Worm (Caenorhabditis elegans) whole organism, mixed stage, embryonic: Measurements from ENCODE around the gene C25F9.6.

Experiments
- M03D4.4 ChIP-seq: sonication (generic microtip); optimal IDR thresholded peaks from 2 replicates; lab custom pipeline; 2017; ENCODE audit warnings: mild to moderate bottlenecking, missing genetic modification characterization, missing compliant biosample characterization
- lin-13 ChIP-seq: fragments of 150-350 bp; optimal IDR thresholded peaks from 2 replicates; lab custom pipeline; 2014; ENCODE audit warnings: missing biosample characterization, missing genetic modification characterization
- nhr-237 ChIP-seq: fragments of 150-350 bp; optimal IDR thresholded peaks from 2 replicates; lab custom pipeline; 2014; ENCODE audit warnings: missing biosample characterization, missing genetic modification characterization
- nhr-76 ChIP-seq: sonication (generic microtip); optimal IDR thresholded peaks from 2 replicates; lab custom pipeline; 2017; ENCODE audit warnings: missing biosample characterization, missing genetic modification characterization
- pha-4 ChIP-seq: fragments of 150-350 bp; optimal IDR thresholded peaks from 2 replicates; lab custom pipeline; 2018; ENCODE audit warnings: missing biosample characterization, missing genetic modification reagents, missing genetic modification characterization
- snpc-4 ChIP-seq: fragments of 150-350 bp; optimal IDR thresholded peaks from 2 replicates; lab custom pipeline; 2014; ENCODE audit warnings: missing biosample characterization, missing genetic modification characterization
- zip-8 ChIP-seq: fragments of 150-350 bp; optimal IDR thresholded peaks from 2 replicates; lab custom pipeline; 2014; ENCODE audit warnings: missing biosample characterization, missing genetic modification characterization

- TF ChIP-seq nhr-76 (no peak), nhr-237 (tag; lab: Kevin White, UChicago) (no peak), lin-13 (tag; lab: Kevin White, UChicago) (no peak), M03D4.4 (tag; lab: Kevin White, UChicago) (no peak), pha-4 (no peak), snpc-4 (tag; lab: Kevin White, UChicago) (no peak), zip-8 (tag; lab: Kevin White, UChicago) (no peak)
Observed at ce11 chrV:19431036-19431435, 25.9 kb upstream of the C25F9.6 start, which contains the start of gene srw-85.
